Fruit fly (Drosophila melanogaster) whole organism, wandering third instar larva: ENCODE measurements around the gene CG9016.
A peak's percentile ranks its signal among the peaks of the same experiment; 100 is the strongest.

ENCODE experiments used
- HLH106 ChIP-seq: fragments of 200-800 bp; optimal IDR thresholded peaks from 3 replicates; lab custom pipeline; 2019; ENCODE audit warnings: missing biosample characterization, mild to moderate bottlenecking, missing genetic modification characterization, moderate library complexity
- OdsH ChIP-seq: fragments of 200-800 bp; sonication (Bioruptor generic); optimal IDR thresholded peaks from 2 replicates; lab custom pipeline; 2016; ENCODE audit warnings: missing biosample characterization, mild to moderate bottlenecking, missing genetic modification characterization
- Sp1 ChIP-seq: fragments of 200-800 bp; sonication (Bioruptor generic); optimal IDR thresholded peaks from 3 replicates; lab custom pipeline; 2019; ENCODE audit warnings: missing biosample characterization, mild to moderate bottlenecking, missing genetic modification characterization, moderate library complexity
- dl ChIP-seq, 2 experiments: fragments of 175-275, 200-275 bp in 1 of 2; fragments of 200-275 bp in 1 of 2; sonication (Bioruptor generic); optimal IDR thresholded peaks; lab custom pipeline; 2018; ENCODE audit warnings: mild to moderate bottlenecking in 2 of 2, missing biosample characterization in 2 of 2, missing genetic modification characterization in 2 of 2, moderate library complexity in 2 of 2; ENCODE audit not compliant: partially characterized antibody in 2 of 2, insufficient read depth in 1 of 2
- h ChIP-seq: fragments of 200-800 bp; sonication (Bioruptor generic); optimal IDR thresholded peaks from 3 replicates; lab custom pipeline; 2016; ENCODE audit warnings: missing biosample characterization, mild to moderate bottlenecking, missing genetic modification characterization
- rgr ChIP-seq: fragments of 200-800 bp; sonication (Bioruptor generic); optimal IDR thresholded peaks from 3 replicates; lab custom pipeline; 2016; ENCODE audit warnings: missing biosample characterization, mild to moderate bottlenecking, missing genetic modification characterization
- usp ChIP-seq: fragments of >200 bp; optimal IDR thresholded peaks from 2 replicates; lab custom pipeline; 2017; ENCODE audit warnings: missing biosample characterization, missing genetic modification characterization
- woc ChIP-seq: sonication (Bioruptor generic); optimal IDR thresholded peaks from 2 replicates; lab custom pipeline; 2016; ENCODE audit warnings: missing biosample characterization, mild to moderate bottlenecking, missing genetic modification characterization

DNA sequence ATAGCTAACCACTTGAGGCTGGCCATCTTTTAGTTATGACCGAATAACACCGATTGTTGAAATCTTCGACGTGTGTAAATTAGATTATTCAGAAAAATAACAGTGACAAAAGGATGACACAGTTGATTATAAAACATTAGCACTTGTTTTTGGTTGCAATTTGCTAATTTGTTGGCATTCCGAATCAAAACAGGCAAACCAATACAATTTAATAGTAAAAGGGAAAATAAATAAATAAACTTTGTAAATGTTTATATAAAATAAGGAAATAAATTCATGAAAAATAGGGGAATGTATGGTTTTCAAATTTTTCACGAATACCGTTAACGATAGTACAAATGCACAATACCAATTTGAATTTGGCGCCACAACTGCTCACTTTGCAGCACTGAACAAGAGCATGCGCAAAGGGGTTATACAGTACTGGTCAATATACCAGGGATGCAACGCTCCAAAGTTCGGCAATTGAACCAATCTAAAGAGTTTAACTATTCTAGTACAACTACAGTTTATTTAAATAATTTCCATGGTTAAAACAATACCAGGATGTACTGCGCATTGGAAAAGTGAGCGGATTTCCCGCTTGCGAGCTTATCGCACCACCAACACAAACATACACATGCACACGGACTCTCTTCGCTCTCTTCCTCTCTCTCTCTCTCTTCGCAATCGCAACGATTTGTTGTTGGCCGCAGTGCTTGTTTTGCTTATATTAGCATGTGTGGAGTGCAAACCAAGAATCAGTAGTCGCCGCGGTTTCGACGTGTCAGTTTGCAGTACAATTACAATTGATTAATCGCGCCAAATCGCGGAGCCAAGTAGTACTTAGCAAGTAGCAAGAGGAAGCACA lies 20.0 kb upstream of the CG9016 start, which contains the start of the genes Sfp26Ad and Gpdh1:
- TF ChIP-seq dl (GFP tag; optimal IDR thresholded peaks at IDR 0.05; lab: Kevin White, UChicago; ENCODE audit: insufficient read depth in 1 of 2, partially characterized antibody in 2 of 2) (peak; percentile 92 to 96), rgr (GFP tag; lab: Kevin White, UChicago) (peak; percentile 87), woc (GFP tag; lab: Kevin White, UChicago) (peak; percentile 44), usp (GFP tag; lab: Kevin White, UChicago) (no peak), Sp1 (GFP tag; lab: Kevin White, UChicago) (peak; percentile 59), OdsH (peak; percentile 80), h (GFP tag; lab: Kevin White, UChicago) (peak; percentile 87), HLH106 (peak; percentile 72)
